Fruit fly (Drosophila melanogaster): ENCODE data around the gene CG14965.

CG14965 gene

dm6 chr3L:3177872-3178271 lies 14.4 kb downstream of the CG14965 start:
- no peak for TF ChIP-seq CG8478 (optimal IDR thresholded peaks at IDR 0.05)

- no peak for TF ChIP-seq CG8478 (optimal IDR thresholded peaks at IDR 0.05)
These were observed 19.8 kb downstream of the CG14965 start, which contains the start of gene CG14963 for dm6 chr3L:3172445-3172844. TSS of gene CG14963 (minus strand) at chr3L:3172545.

DNA sequence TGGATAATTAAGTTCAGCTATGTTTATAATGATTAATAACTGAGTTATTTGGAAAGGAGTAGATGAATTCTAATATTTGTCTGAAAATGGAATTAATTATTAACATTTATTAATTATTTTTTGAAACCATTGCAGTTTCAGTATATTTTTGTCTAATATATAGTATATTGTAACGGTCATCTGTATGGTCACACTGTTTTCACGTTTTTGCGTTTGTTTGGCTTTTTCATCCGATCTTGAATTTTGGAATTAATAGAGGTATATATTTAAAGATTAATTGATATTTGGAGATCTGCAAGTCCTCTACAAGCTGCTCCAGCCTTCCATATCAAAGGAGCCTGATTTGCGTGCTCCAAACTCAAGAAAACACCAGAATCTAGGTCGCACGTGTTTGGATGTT lies 23.2 kb downstream of the CG14965 start, which contains the start of the genes CG32278 and CG32281:
Gene CG32278, plus strand, starts transcription at position 180 of the 400 bp plus-strand sequence.
Gene CG32281, plus strand, starts transcription at position 269 of the 400 bp plus-strand sequence.
- TF ChIP-seq CTCF (optimal IDR thresholded peaks at IDR 0.05) (no peak), CG8478 (optimal IDR thresholded peaks at IDR 0.05) (no peak)

- TF ChIP-seq CTCF (optimal IDR thresholded peaks at IDR 0.05) (no peak), CG8478 (optimal IDR thresholded peaks at IDR 0.05) (no peak)
These were observed 26.0 kb downstream of the CG14965 start, which contains the start of gene Asciz for dm6 chr3L:3166200-3166695. TSS of gene Asciz (minus strand) at chr3L:3166250.

DNA sequence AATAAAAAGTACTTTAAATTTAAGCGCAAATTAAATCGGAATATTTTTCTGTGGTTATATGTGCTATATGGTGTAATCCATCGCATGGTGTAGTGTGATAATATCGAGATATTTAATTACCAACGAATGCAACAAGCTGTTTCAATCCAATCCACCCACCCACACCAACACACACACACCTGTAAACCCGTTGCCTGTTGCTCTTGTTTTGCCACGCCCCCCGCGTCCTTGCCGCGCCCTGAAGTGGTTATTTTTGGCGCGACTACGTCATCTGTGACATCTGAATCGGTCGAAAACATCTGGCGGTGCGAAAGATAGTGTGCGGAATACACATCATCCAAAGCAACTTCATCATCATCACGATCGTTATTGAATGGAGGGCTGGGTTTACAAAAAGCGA lies 26.9 kb downstream of the CG14965 start:
- TF ChIP-seq CG8478 (optimal IDR thresholded peaks at IDR 0.05) (no peak), CTCF (optimal IDR thresholded peaks at IDR 0.05) (no peak)

DNA sequence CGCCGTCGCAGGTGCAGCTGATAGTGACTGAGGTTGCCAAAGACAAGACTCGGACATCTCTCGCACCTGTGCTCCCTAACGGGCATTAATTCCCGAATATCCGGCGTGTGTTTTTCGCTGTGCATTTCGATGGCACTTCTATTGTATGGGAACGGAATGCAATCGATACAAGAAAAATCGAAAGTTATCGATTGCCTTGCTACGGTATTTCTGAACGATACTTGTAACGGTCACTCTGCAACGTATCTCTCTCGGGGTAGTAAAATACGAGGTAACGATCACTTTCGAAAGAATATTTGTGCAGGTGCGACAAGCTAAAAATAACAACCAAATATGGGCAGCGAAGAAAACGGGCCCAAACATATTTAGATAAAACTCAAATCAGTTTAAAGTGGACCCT lies 27.3 kb downstream of the CG14965 start, which contains the start of gene CG32280:
Gene CG32280, plus strand, starts transcription at position 231 of the 400 bp plus-strand sequence.
- TF ChIP-seq CTCF (optimal IDR thresholded peaks at IDR 0.05) (no peak), CG8478 (optimal IDR thresholded peaks at IDR 0.05) (no peak)

DNA sequence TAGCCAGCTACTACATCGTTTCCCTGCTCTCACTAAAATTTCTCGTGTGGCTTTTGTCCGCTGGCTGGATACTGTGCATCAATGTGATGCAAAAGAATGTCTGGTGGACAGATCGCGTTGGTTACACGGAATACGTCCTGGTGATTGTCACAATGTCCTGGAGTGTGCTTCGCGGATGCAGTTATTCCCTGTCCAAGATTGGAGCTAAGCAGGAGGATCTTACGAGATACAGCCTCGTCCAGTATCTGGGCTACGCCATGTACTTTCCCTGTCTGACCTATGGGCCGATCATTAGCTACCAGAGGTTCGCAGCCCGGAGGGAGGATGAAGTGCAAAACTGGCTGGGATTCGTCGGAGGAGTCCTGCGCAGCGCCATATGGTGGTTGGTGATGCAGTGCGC lies 29.7 kb downstream of the CG14965 start:
- no peak for TF ChIP-seq CTCF (optimal IDR thresholded peaks at IDR 0.05)
- no peak for TF ChIP-seq CG8478 (optimal IDR thresholded peaks at IDR 0.05)

dm6 chr3L:3161968-3162367 lies 30.3 kb downstream of the CG14965 start, which contains the start of gene rasp:
TSS of gene rasp (plus strand) at chr3L:3162180.
- no peak for TF ChIP-seq CG8478 (optimal IDR thresholded peaks at IDR 0.05)
- no peak for TF ChIP-seq CTCF (optimal IDR thresholded peaks at IDR 0.05)

dm6 chr3L:3159309-3160194 lies 32.7 kb downstream of the CG14965 start, which contains the start of the genes ND-30 and CG15812:
TSS of gene ND-30 (minus strand) at chr3L:3159578.
TSS of gene CG15812 (plus strand) at chr3L:3159991.
- TF ChIP-seq CG8478 (optimal IDR thresholded peaks at IDR 0.05): no peak

dm6 chr3L:3157651-3158050 lies 34.6 kb downstream of the CG14965 start:
- TF ChIP-seq CG8478 (optimal IDR thresholded peaks at IDR 0.05) (no peak), CTCF (optimal IDR thresholded peaks at IDR 0.05) (peak; percentile 50 to 59)

dm6 chr3L:3150376-3150775 lies 41.9 kb downstream of the CG14965 start:
- no peak for TF ChIP-seq CG8478 (optimal IDR thresholded peaks at IDR 0.05)
- TF ChIP-seq CTCF (optimal IDR thresholded peaks at IDR 0.05): no peak

dm6 chr3L:3149060-3149872 lies 43.0 kb downstream of the CG14965 start:
- TF ChIP-seq CG8478 (optimal IDR thresholded peaks at IDR 0.05) (no peak), CTCF (optimal IDR thresholded peaks at IDR 0.05) (no peak)

- TF ChIP-seq CG8478 (optimal IDR thresholded peaks at IDR 0.05): no peak
- TF ChIP-seq CTCF (optimal IDR thresholded peaks at IDR 0.05): no peak
These were observed 43.9 kb downstream of the CG14965 start, which contains the start of the genes Usp5 and BtbVII for dm6 chr3L:3148125-3149059. TSS of gene Usp5 (minus strand) at chr3L:3148358. TSS of gene BtbVII (plus strand) at chr3L:3148646.

DNA sequence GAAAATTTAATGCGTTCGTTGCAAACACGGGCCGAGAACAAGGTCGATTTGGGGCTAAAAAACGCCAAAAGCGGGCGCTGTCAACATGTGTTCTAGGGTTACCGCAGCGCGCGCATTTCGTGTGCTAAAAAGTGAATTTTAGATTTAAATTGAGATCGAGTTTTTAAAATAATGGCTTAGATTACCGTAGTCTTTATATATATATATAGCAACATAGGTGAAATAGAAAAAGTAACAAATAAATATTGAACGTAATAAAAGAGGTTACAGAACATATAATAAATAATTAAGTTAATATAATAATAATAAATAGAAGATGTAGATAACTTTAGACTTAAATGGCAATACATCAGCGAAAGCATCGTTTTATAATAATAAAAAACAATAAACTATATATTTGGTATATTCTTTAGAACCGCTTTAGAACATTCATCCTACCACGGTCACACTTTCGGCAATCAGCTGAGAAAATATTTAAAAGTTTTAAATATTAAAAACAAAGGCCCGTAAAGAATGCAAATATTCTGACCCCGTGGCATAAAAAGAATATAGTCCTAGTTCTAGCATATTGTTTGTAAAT lies 48.8 kb downstream of the CG14965 start, which contains the start of the genes CG11537 and Alg2:
Gene CG11537, minus strand, starts transcription at position 75 of the 580 bp plus-strand sequence.
Gene Alg2, plus strand, starts transcription at position 426 of the 580 bp plus-strand sequence.
- TF ChIP-seq CTCF (optimal IDR thresholded peaks at IDR 0.05) (no peak), CG8478 (optimal IDR thresholded peaks at IDR 0.05) (no peak)
